Worm (Caenorhabditis elegans): ENCODE results near the gene srsx-26.
A peak's percentile ranks its signal among the peaks of the same experiment; 100 is the strongest.

Gene srsx-26

DNA sequence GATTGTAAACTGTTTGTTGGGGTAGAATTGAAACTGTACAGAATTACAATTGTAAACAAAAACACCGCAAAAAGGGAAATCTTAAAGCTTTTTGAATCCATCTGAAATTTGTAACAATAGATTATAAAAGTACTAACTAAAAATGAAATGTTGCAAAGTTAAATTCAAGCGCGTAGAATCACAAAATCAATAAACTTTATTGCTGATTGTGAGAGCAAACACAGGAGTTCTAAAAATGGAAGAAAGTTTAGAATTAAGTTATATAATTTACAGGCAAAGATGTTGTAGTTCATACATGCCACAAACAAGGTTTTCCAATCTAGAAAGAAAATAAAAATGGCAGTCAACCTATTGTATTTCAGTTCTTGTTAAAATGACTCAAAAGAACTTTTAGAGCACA, 36.3 kb upstream of the srsx-26 start, which contains the start of gene C08B6.3:
Gene C08B6.3 (minus strand): TSS at position 101 of the 400 bp plus-strand sequence.
- TF ChIP-seq sox-4 (tag; optimal IDR thresholded peaks at IDR 0.05) (no peak), egl-27 (tag; optimal IDR thresholded peaks at IDR 0.05) (no peak), mep-1 (tag; optimal IDR thresholded peaks at IDR 0.05) (no peak), ama-1 (optimal IDR thresholded peaks at IDR 0.05) (no peak), unc-130 (tag; optimal IDR thresholded peaks at IDR 0.05) (no peak), irx-1 (tag; optimal IDR thresholded peaks at IDR 0.05) (no peak), skn-1 (tag; optimal IDR thresholded peaks at IDR 0.05) (no peak), nhr-47 (tag; optimal IDR thresholded peaks at IDR 0.05) (no peak), nhr-71 (tag; optimal IDR thresholded peaks at IDR 0.05) (no peak), efl-3 (GFP tag; optimal IDR thresholded peaks at IDR 0.05) (no peak), unc-30 (tag; optimal IDR thresholded peaks at IDR 0.05) (no peak), nhr-77 (tag; optimal IDR thresholded peaks at IDR 0.05) (no peak), ceh-82 (tag; optimal IDR thresholded peaks at IDR 0.05) (no peak), sup-37 (GFP tag; optimal IDR thresholded peaks at IDR 0.05) (no peak)

DNA sequence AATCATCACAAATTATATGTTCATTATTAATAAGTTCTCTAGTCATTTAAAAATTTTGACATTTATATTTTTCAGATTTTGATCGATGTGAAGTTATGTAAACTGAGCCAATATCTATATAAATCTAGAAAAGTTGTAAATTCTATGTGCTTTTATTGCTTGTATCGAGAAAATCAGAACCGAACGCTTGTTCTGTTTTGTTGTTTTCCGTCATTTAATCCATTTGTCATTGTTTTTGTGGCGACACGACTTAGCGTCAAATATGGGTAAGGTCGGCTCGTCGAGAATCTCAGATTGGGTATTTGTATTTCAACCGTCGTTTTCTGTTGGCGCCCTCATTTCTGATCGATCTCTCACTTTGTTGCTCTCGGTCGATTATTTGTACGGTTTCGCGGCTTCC, 34.1 kb upstream of the srsx-26 start, which contains the start of gene cht-5:
Gene cht-5 (plus strand): TSS at position 301 of the 400 bp plus-strand sequence.
- no peak for TF ChIP-seq pax-3 (tag; optimal IDR thresholded peaks at IDR 0.05)
- TF ChIP-seq Y116A8C.19 (tag; optimal IDR thresholded peaks at IDR 0.05; ENCODE audit: borderline replicate concordance), result no peak
- no peak for TF ChIP-seq nhr-85 (tag)
- no peak for TF ChIP-seq unc-98 (GFP tag; IDR thresholded peaks at IDR 0.05)
- no peak for TF ChIP-seq ama-1 (optimal IDR thresholded peaks at IDR 0.05)
- no peak for TF ChIP-seq unc-62 (GFP tag; optimal IDR thresholded peaks at IDR 0.05)

DNA sequence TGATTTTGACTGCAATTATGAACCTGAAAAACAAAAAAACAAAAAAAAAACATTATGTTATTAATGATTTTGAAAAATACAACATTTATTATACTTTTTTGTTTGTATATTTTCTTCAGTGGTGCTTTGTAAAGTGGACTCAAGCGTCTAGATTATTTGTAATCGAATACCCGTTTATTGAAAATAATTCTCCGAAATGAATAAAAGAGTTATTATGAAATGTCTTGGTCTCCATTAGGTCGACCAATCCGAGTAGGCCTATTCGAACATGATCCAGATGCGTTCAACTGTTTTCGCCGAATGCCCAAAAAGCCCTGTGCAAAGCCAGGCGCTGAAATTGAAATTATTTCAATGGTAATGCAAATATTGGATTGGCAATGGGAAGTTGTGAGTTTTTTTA, 31.0 kb upstream of the srsx-26 start, which contains the start of gene C08B6.5:
Gene C08B6.5 (plus strand): TSS at position 301 of the 400 bp plus-strand sequence.
- TF ChIP-seq nhr-85 (tag) (no peak), unc-30 (tag; optimal IDR thresholded peaks at IDR 0.05) (no peak), zip-4 (GFP tag; optimal IDR thresholded peaks at IDR 0.05) (no peak), sptf-1 (tag; optimal IDR thresholded peaks at IDR 0.05) (no peak), dpl-1 (GFP tag; optimal IDR thresholded peaks at IDR 0.05) (no peak)

DNA sequence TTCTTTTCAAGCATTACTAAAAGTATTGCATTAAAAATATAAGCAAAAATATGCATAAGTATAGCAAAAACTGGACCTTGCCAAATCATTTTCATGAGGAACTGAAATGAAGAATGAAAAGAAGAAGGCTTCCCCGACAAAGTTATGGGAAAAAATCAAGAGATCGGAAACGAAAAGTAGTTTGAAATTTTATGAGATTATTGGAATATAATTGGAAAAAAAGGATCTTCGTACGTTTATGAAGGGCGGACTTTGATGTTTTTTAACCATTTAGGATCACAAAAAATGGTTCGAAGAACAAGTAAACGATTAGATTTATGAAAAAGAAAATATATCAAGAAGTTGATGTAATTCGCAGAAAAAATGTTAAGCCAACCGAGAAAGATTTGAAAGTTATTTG, 27.6 kb upstream of the srsx-26 start, which contains the start of gene srxa-18:
Gene srxa-18 (minus strand): TSS at position 100 of the 400 bp plus-strand sequence.
- TF ChIP-seq rnt-1 (tag; optimal IDR thresholded peaks at IDR 0.05) (no peak), efl-1 (optimal IDR thresholded peaks at IDR 0.05) (no peak), efl-1 (GFP tag; optimal IDR thresholded peaks at IDR 0.05 in 1 of 2) (peak in 1 of 2 experiments; percentile 90), skn-1 (tag; optimal IDR thresholded peaks at IDR 0.05) (no peak), hpl-2 (GFP tag; optimal IDR thresholded peaks at IDR 0.05) (no peak)

DNA sequence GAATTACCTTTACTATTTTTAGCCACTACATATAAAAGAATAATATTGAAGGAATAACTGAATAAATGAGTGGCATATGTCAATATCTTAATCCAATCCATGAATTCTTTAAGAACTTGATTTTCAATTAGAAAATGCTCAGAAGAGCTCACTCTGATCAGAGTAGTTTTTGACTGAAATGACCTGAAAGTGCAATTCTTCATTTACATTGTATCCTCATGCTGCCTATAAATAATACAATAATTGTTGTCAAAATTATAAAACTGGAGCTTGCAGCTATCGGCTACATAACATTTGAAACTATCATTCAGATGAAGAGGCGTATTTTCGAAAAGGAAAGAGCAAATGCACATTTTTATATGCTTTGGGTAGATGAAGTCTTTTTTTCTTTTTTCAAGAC, 25.8 kb upstream of the srsx-26 start, which contains the start of gene srxa-19:
Gene srxa-19 (minus strand): TSS at position 101 of the 400 bp plus-strand sequence.
- TF ChIP-seq skn-1 (tag; optimal IDR thresholded peaks at IDR 0.05) (no peak), tbx-2 (tag; optimal IDR thresholded peaks at IDR 0.05) (no peak), lin-13 (GFP tag; optimal IDR thresholded peaks at IDR 0.05) (no peak), hlh-4 (tag; optimal IDR thresholded peaks at IDR 0.05) (no peak), nhr-20 (tag; optimal IDR thresholded peaks at IDR 0.05) (no peak), hlh-17 (GFP tag; optimal IDR thresholded peaks at IDR 0.05; ENCODE audit: borderline replicate concordance) (no peak), dpl-1 (GFP tag; optimal IDR thresholded peaks at IDR 0.05) (no peak), elt-3 (tag; optimal IDR thresholded peaks at IDR 0.05) (no peak), nhr-90 (tag; optimal IDR thresholded peaks at IDR 0.05; ENCODE audit: poor library complexity) (no peak), sox-4 (tag; optimal IDR thresholded peaks at IDR 0.05) (no peak), xbp-1 (tag; optimal IDR thresholded peaks at IDR 0.05) (no peak), ztf-4 (tag; optimal IDR thresholded peaks at IDR 0.05) (no peak)
